Fruit fly (Drosophila melanogaster) whole organism, adult: Measurements from ENCODE around the gene Btk.
A peak's percentile ranks its signal among the peaks of the same experiment; 100 is the strongest.

Experiments used
- CG11617 ChIP-seq: fragments of 200-800 bp; sonication (Bioruptor generic); optimal IDR thresholded peaks from 2 replicates; lab custom pipeline; 2017; ENCODE audit warnings: mild to moderate bottlenecking, missing biosample characterization, missing genetic modification reagents, missing genetic modification characterization
- CG12768 ChIP-seq: fragments of 200-800 bp; sonication (Bioruptor generic); optimal IDR thresholded peaks from 2 replicates; lab custom pipeline; 2017; ENCODE audit warnings: missing biosample characterization, missing genetic modification characterization, mild to moderate bottlenecking, moderate library complexity, missing genetic modification reagents
- CG14711 ChIP-seq: fragments of 200-800 bp; sonication (Bioruptor generic); optimal IDR thresholded peaks from 2 replicates; lab custom pipeline; 2018; ENCODE audit warnings: missing biosample characterization, mild to moderate bottlenecking, missing genetic modification characterization, moderate library complexity
- CG1620 ChIP-seq: fragments of 200-800 bp; sonication (Bioruptor generic); optimal IDR thresholded peaks from 2 replicates; lab custom pipeline; 2016; ENCODE audit warnings: missing biosample characterization, missing genetic modification characterization
- CG33017 ChIP-seq: fragments of 200-800 bp; sonication (Bioruptor generic); optimal IDR thresholded peaks from 2 replicates; lab custom pipeline; 2018; ENCODE audit warnings: missing biosample characterization, mild to moderate bottlenecking, missing genetic modification characterization, moderate library complexity
- CG5204 ChIP-seq: fragments of 200-800 bp; sonication (Bioruptor generic); optimal IDR thresholded peaks from 2 replicates; lab custom pipeline; 2016; ENCODE audit warnings: missing biosample characterization, missing genetic modification characterization
- CG7045 ChIP-seq: fragments of 200-800 bp; sonication (Bioruptor generic); optimal IDR thresholded peaks from 2 replicates; lab custom pipeline; 2017; ENCODE audit warnings: missing biosample characterization, mild to moderate bottlenecking, missing genetic modification characterization
- CG7101 ChIP-seq: fragments of 200-800 bp; sonication (Bioruptor generic); optimal IDR thresholded peaks from 2 replicates; lab custom pipeline; 2018; ENCODE audit warnings: missing biosample characterization, mild to moderate bottlenecking, missing genetic modification characterization, moderate library complexity
- Clk ChIP-seq: fragments of 200-800 bp; sonication (Bioruptor generic); optimal IDR thresholded peaks from 2 replicates; lab custom pipeline; 2017; ENCODE audit warnings: missing biosample characterization, missing genetic modification characterization
- Crg-1 ChIP-seq: fragments of 200-800 bp; sonication (Bioruptor generic); optimal IDR thresholded peaks from 2 replicates; lab custom pipeline; 2016; ENCODE audit warnings: missing biosample characterization, missing genetic modification characterization
- Hr96 ChIP-seq: fragments of 200-800 bp; sonication (Bioruptor generic); optimal IDR thresholded peaks from 2 replicates; lab custom pipeline; 2016; ENCODE audit warnings: missing biosample characterization, missing genetic modification characterization
- Mnt ChIP-seq: fragments of 200-800 bp; sonication (Bioruptor generic); optimal IDR thresholded peaks from 2 replicates; lab custom pipeline; 2016; ENCODE audit warnings: missing biosample characterization, mild to moderate bottlenecking, missing genetic modification characterization
- bab1 ChIP-seq: fragments of 200-800 bp; sonication (Bioruptor generic); optimal IDR thresholded peaks from 3 replicates; lab custom pipeline; 2019; ENCODE audit warnings: missing biosample characterization, mild to moderate bottlenecking, missing genetic modification characterization, moderate library complexity
- cic ChIP-seq: fragments of 200-800 bp; sonication (Bioruptor generic); optimal IDR thresholded peaks from 2 replicates; lab custom pipeline; 2017; ENCODE audit warnings: missing biosample characterization, mild to moderate bottlenecking, missing genetic modification characterization, moderate library complexity
- cnc ChIP-seq, 2 experiments: fragments of >200 bp; optimal IDR thresholded peaks; 2 replicates each; lab custom pipeline; 2017
- kay ChIP-seq: fragments of 200-800 bp; sonication (Bioruptor generic); peaks from one replicate; lab custom pipeline; 2016; ENCODE audit warnings: missing biosample characterization, missing genetic modification characterization, borderline replicate concordance
- ovo ChIP-seq: fragments of 200-800 bp; sonication (Bioruptor generic); optimal IDR thresholded peaks from 2 replicates; lab custom pipeline; 2016; ENCODE audit warnings: missing biosample characterization, missing genetic modification characterization
- pad ChIP-seq: fragments of 200-800 bp; sonication (Bioruptor generic); optimal IDR thresholded peaks from 3 replicates; lab custom pipeline; 2017; ENCODE audit warnings: missing biosample characterization, missing genetic modification characterization, mild to moderate bottlenecking, moderate library complexity, missing genetic modification reagents
- tj ChIP-seq: fragments of 200-800 bp; sonication (Bioruptor generic); optimal IDR thresholded peaks from 3 replicates; lab custom pipeline; 2017; ENCODE audit warnings: missing biosample characterization, mild to moderate bottlenecking, missing genetic modification characterization, moderate library complexity
- toe ChIP-seq: fragments of 200-800 bp; sonication (Bioruptor generic); optimal IDR thresholded peaks from 2 replicates; lab custom pipeline; 2016; ENCODE audit warnings: missing biosample characterization, missing genetic modification characterization

Btk gene

dm6 chr2L:8211070-8211469 lies 89.8 kb downstream of the Btk start, which contains the start of gene Ssb-c31a:
Ssb-c31a (plus strand) TSS chr2L:8211347.
- TF ChIP-seq CG12768 (GFP tag; lab: Kevin White, UChicago) = peak; percentile 81
- TF ChIP-seq CG14711 (tag; lab: Kevin White, UChicago) = peak; percentile 61
- peak; percentile 74 for TF ChIP-seq CG7045 (GFP tag; lab: Kevin White, UChicago)
- peak; percentile 87 for TF ChIP-seq CG5204 (GFP tag; lab: Kevin White, UChicago)
- no peak for TF ChIP-seq cnc (optimal IDR thresholded peaks at IDR 0.05; lab: Kevin White, UChicago)
- TF ChIP-seq pad (GFP tag; lab: Kevin White, UChicago) = peak; percentile 69
- peak; percentile 55 for TF ChIP-seq ovo (GFP tag; lab: Kevin White, UChicago)
- peak; percentile 88 for TF ChIP-seq CG1620 (GFP tag; lab: Kevin White, UChicago)
- peak; percentile 76 for TF ChIP-seq Mnt
- peak; percentile 74 for TF ChIP-seq CG11617
- TF ChIP-seq Crg-1 = peak; percentile 91
- peak; percentile 42 for TF ChIP-seq Clk
- peak; percentile 72 for TF ChIP-seq CG33017 (tag; lab: Kevin White, UChicago)
- TF ChIP-seq CG7101 (tag; lab: Kevin White, UChicago) = peak; percentile 83
- peak; percentile 71 for TF ChIP-seq bab1 (GFP tag; lab: Kevin White, UChicago)
- TF ChIP-seq Hr96 (GFP tag; lab: Kevin White, UChicago) = peak; percentile 75
- TF ChIP-seq cic (GFP tag; lab: Kevin White, UChicago) = peak; percentile 50
- peak; percentile 69 for TF ChIP-seq tj
- TF ChIP-seq kay (GFP tag; lab: Kevin White, UChicago) = peak; percentile 94
- peak; percentile 87 for TF ChIP-seq toe (GFP tag; lab: Kevin White, UChicago)

dm6 chr2L:8210468-8210867 lies 90.4 kb downstream of the Btk start:
- TF ChIP-seq toe (GFP tag; lab: Kevin White, UChicago) = no peak
- no peak for TF ChIP-seq CG14711 (tag; lab: Kevin White, UChicago)
- TF ChIP-seq ovo (GFP tag; lab: Kevin White, UChicago) = no peak
- no peak for TF ChIP-seq CG7101 (tag; lab: Kevin White, UChicago)
- TF ChIP-seq CG12768 (GFP tag; lab: Kevin White, UChicago) = no peak
- TF ChIP-seq CG7045 (GFP tag; lab: Kevin White, UChicago) = no peak
- no peak for TF ChIP-seq bab1 (GFP tag; lab: Kevin White, UChicago)
- no peak for TF ChIP-seq tj
- TF ChIP-seq CG5204 (GFP tag; lab: Kevin White, UChicago) = no peak
- TF ChIP-seq Mnt = no peak
- no peak for TF ChIP-seq CG33017 (tag; lab: Kevin White, UChicago)
- TF ChIP-seq cic (GFP tag; lab: Kevin White, UChicago) = no peak
- no peak for TF ChIP-seq CG11617
- TF ChIP-seq Hr96 (GFP tag; lab: Kevin White, UChicago) = no peak
- no peak for TF ChIP-seq kay (GFP tag; lab: Kevin White, UChicago)
- no peak for TF ChIP-seq pad (GFP tag; lab: Kevin White, UChicago)
- no peak for TF ChIP-seq Clk
- TF ChIP-seq cnc (optimal IDR thresholded peaks at IDR 0.05; lab: Kevin White, UChicago) = no peak

dm6 chr2L:8209362-8209761 lies 91.5 kb downstream of the Btk start:
- TF ChIP-seq CG33017 (tag; lab: Kevin White, UChicago) = no peak
- peak; percentile 88 for TF ChIP-seq kay (GFP tag; lab: Kevin White, UChicago)
